Worm (Caenorhabditis elegans): ENCODE data around the gene rft-2.
"Not testable (repeated sequence)": the region's sequence is repeated elsewhere in the genome, so short reads cannot be mapped to it uniquely, and the experiment has no call there.

- not testable (repeated sequence) for TF ChIP-seq lsy-2 (tag; optimal IDR thresholded peaks at IDR 0.05); nhr-28 (tag; optimal IDR thresholded peaks at IDR 0.05); nhr-76 (tag; optimal IDR thresholded peaks at IDR 0.05); zip-8 (tag; optimal IDR thresholded peaks at IDR 0.05); ces-1 (GFP tag; optimal IDR thresholded peaks at IDR 0.05); mab-5 (tag; optimal IDR thresholded peaks at IDR 0.05); mep-1 (tag; optimal IDR thresholded peaks at IDR 0.05); unc-62 (GFP tag; optimal IDR thresholded peaks at IDR 0.05); elt-3 (tag; optimal IDR thresholded peaks at IDR 0.05); mls-2 (tag; optimal IDR thresholded peaks at IDR 0.05); lin-13 (tag; optimal IDR thresholded peaks at IDR 0.05); tbx-8 (GFP tag; optimal IDR thresholded peaks at IDR 0.05); flh-1 (GFP tag; optimal IDR thresholded peaks at IDR 0.05); nhr-2 (tag; optimal IDR thresholded peaks at IDR 0.05)
These were observed 24.2 kb upstream of the rft-2 start, which contains the start of gene str-35 for ce11 chrV:4474543-4474942.

All from whole organism, mixed stage, embryonic.